Worm (Caenorhabditis elegans) whole organism, L1 larva: ENCODE results near the gene ptc-3.
"Not testable (repeated sequence)": the region's sequence is repeated elsewhere in the genome, so short reads cannot be mapped to it uniquely, and the experiment has no call there.

Source experiments
- C04F5.9 ChIP-seq: sonication (generic microtip); optimal IDR thresholded peaks from 2 replicates; lab custom pipeline; 2016; ENCODE audit warnings: missing genetic modification characterization, missing compliant biosample characterization
- C16A3.4 ChIP-seq: fragments of 150-350 bp; optimal IDR thresholded peaks from 2 replicates; lab custom pipeline; 2014; ENCODE audit warnings: missing biosample characterization, missing genetic modification characterization
- C34B4.2 ChIP-seq: sonication (generic microtip); optimal IDR thresholded peaks from 2 replicates; lab custom pipeline; 2017; ENCODE audit warnings: mild to moderate bottlenecking, missing genetic modification characterization, missing compliant biosample characterization
- F16B12.6 ChIP-seq: fragments of 150-350 bp; optimal IDR thresholded peaks from 2 replicates; lab custom pipeline; 2014; ENCODE audit warnings: missing biosample characterization, missing genetic modification characterization
- Y116A8C.19 ChIP-seq: sonication (generic microtip); optimal IDR thresholded peaks from 2 replicates; lab custom pipeline; 2016; ENCODE audit warnings: missing compliant biosample characterization, missing genetic modification characterization, borderline replicate concordance
- alr-1 ChIP-seq: fragments of 200-800 bp; sonication (Bioruptor generic); optimal IDR thresholded peaks from 2 replicates; lab custom pipeline; 2018; ENCODE audit warnings: borderline replicate concordance, mild to moderate bottlenecking, missing genetic modification characterization, missing compliant biosample characterization
- aly-2 ChIP-seq: fragments of 150-350 bp; optimal IDR thresholded peaks from 2 replicates; lab custom pipeline; 2014; ENCODE audit warnings: missing biosample characterization, missing genetic modification characterization
- ama-1 ChIP-seq: fragments of 150-350 bp; optimal IDR thresholded peaks from 2 replicates; lab custom pipeline; 2014
- blmp-1 ChIP-seq: fragments of 150-350 bp; optimal IDR thresholded peaks from 2 replicates; lab custom pipeline; 2014; ENCODE audit warnings: missing biosample characterization, missing genetic modification characterization
- ceh-63 ChIP-seq: fragments of 200-800 bp; sonication (Bioruptor generic); optimal IDR thresholded peaks from 2 replicates; lab custom pipeline; 2018; ENCODE audit warnings: mild to moderate bottlenecking, missing genetic modification characterization, missing compliant biosample characterization
- ceh-8 ChIP-seq: fragments of 200-800 bp; sonication (Bioruptor generic); optimal IDR thresholded peaks from 2 replicates; lab custom pipeline; 2018; ENCODE audit warnings: mild to moderate bottlenecking, missing genetic modification characterization, moderate library complexity, missing compliant biosample characterization
- ceh-82 ChIP-seq, 3 experiments: fragments of 150-350 bp in 1 of 3; sonication (generic microtip) in 2 of 3; optimal IDR thresholded peaks; 2 replicates each; lab custom pipeline; 2014 to 2017; ENCODE audit warnings: missing biosample characterization in 3 of 3, missing genetic modification characterization in 3 of 3
- ceh-88 ChIP-seq: fragments of 200-800 bp; sonication (Bioruptor generic); IDR thresholded peaks from 2 replicates; pipeline ENCODE4 v1.3.6; 2022; ENCODE audit warnings: missing genetic modification characterization, missing compliant biosample characterization
- ceh-90 ChIP-seq: sonication (generic microtip); optimal IDR thresholded peaks from 2 replicates; lab custom pipeline; 2016; ENCODE audit warnings: missing genetic modification characterization, missing compliant biosample characterization
- ces-1 ChIP-seq: fragments of 150-350 bp; optimal IDR thresholded peaks from 2 replicates; lab custom pipeline; 2014; ENCODE audit warnings: missing biosample characterization, missing genetic modification reagents, missing genetic modification characterization
- dpl-1 ChIP-seq, 3 experiments: fragments of 150-350 bp in 2 of 3; sonication (generic microtip) in 1 of 3; optimal IDR thresholded peaks; 2 replicates each; lab custom pipeline; 2014 to 2017; ENCODE audit warnings: missing biosample characterization in 3 of 3, missing genetic modification characterization in 3 of 3, missing genetic modification reagents in 3 of 3
- dsc-1 ChIP-seq: sonication (generic microtip); optimal IDR thresholded peaks from 2 replicates; lab custom pipeline; 2016; ENCODE audit warnings: mild to moderate bottlenecking, missing genetic modification characterization, missing compliant biosample characterization
- efl-3 ChIP-seq: fragments of 200-800 bp; sonication (Bioruptor generic); optimal IDR thresholded peaks from 2 replicates; lab custom pipeline; 2018; ENCODE audit warnings: mild to moderate bottlenecking, missing genetic modification characterization, missing compliant biosample characterization
- egl-13 ChIP-seq: sonication (generic microtip); optimal IDR thresholded peaks from 2 replicates; lab custom pipeline; 2016; ENCODE audit warnings: missing genotype, missing genetic modification reagents, missing genetic modification characterization, missing compliant biosample characterization
- egl-27 ChIP-seq, 2 experiments: fragments of 150-350 bp in 1 of 2; sonication (generic microtip); optimal IDR thresholded peaks; 3 replicates each; lab custom pipeline; 2017 to 2018; ENCODE audit warnings: missing biosample characterization in 2 of 2, missing genetic modification characterization in 2 of 2, missing genetic modification reagents in 2 of 2
- fkh-10 ChIP-seq: sonication (generic microtip); optimal IDR thresholded peaks from 2 replicates; lab custom pipeline; 2017; ENCODE audit warnings: missing biosample characterization, missing genetic modification reagents, missing genetic modification characterization
- fos-1 ChIP-seq: fragments of 150-350 bp; optimal IDR thresholded peaks from 2 replicates; lab custom pipeline; 2014; ENCODE audit warnings: missing biosample characterization, missing genetic modification characterization
- hlh-17 ChIP-seq: fragments of 200-800 bp; sonication (Bioruptor generic); optimal IDR thresholded peaks from 2 replicates; lab custom pipeline; 2018; ENCODE audit warnings: missing genetic modification characterization, mild to moderate bottlenecking, missing compliant biosample characterization, moderate library complexity, borderline replicate concordance
- hpl-2 ChIP-seq: fragments of 150-350 bp; optimal IDR thresholded peaks from 2 replicates; lab custom pipeline; 2014; ENCODE audit warnings: missing biosample characterization, missing genetic modification reagents, missing genetic modification characterization
- irx-1 ChIP-seq: sonication (generic microtip); optimal IDR thresholded peaks from 2 replicates; lab custom pipeline; 2016; ENCODE audit warnings: missing genetic modification characterization, missing compliant biosample characterization
- isw-1 ChIP-seq: fragments of 200-800 bp; sonication (Bioruptor generic); IDR thresholded peaks from 2 replicates; pipeline ENCODE4 v1.3.6; 2022; ENCODE audit warnings: missing genetic modification characterization, missing compliant biosample characterization
- jun-1 ChIP-seq: fragments of 150-350 bp; optimal IDR thresholded peaks from 2 replicates; lab custom pipeline; 2014; ENCODE audit warnings: missing biosample characterization, missing genetic modification reagents, missing genetic modification characterization
- lin-13 ChIP-seq: fragments of 150-350 bp; optimal IDR thresholded peaks from 2 replicates; lab custom pipeline; 2014; ENCODE audit warnings: missing biosample characterization, missing genetic modification reagents, missing genetic modification characterization
- lin-14 ChIP-seq: fragments of 200-800 bp; sonication (Bioruptor generic); optimal IDR thresholded peaks from 2 replicates; lab custom pipeline; 2018; ENCODE audit warnings: mild to moderate bottlenecking, missing genetic modification characterization, moderate library complexity, missing compliant biosample characterization
- lin-35 ChIP-seq, 2 experiments: fragments of 150-350 bp; optimal IDR thresholded peaks; 2 replicates each; lab custom pipeline; 2014; ENCODE audit warnings: missing biosample characterization in 2 of 2, missing genetic modification characterization in 2 of 2, missing genetic modification reagents in 2 of 2
- lin-39 ChIP-seq: fragments of 150-350 bp; optimal IDR thresholded peaks from 2 replicates; lab custom pipeline; 2014; ENCODE audit warnings: missing biosample characterization, missing genetic modification reagents, missing genetic modification characterization
- lir-3 ChIP-seq: sonication (generic microtip); optimal IDR thresholded peaks from 2 replicates; lab custom pipeline; 2016; ENCODE audit warnings: mild to moderate bottlenecking, missing genetic modification characterization, moderate library complexity, missing compliant biosample characterization; ENCODE audit not compliant: poor library complexity
- mdl-1 ChIP-seq, 2 experiments: fragments of 150-350 bp; optimal IDR thresholded peaks; 2 replicates each; lab custom pipeline; 2014 to 2017; ENCODE audit warnings: missing biosample characterization in 2 of 2, missing genetic modification characterization in 2 of 2, inconsistent platforms in 1 of 2
- mef-2 ChIP-seq: fragments of 150-350 bp; optimal IDR thresholded peaks from 2 replicates; lab custom pipeline; 2014; ENCODE audit warnings: missing biosample characterization, missing genetic modification characterization
- nhr-12 ChIP-seq: sonication (generic microtip); optimal IDR thresholded peaks from 2 replicates; lab custom pipeline; 2017; ENCODE audit warnings: missing biosample characterization, missing genetic modification characterization
- nhr-20 ChIP-seq: sonication (generic microtip); optimal IDR thresholded peaks from 2 replicates; lab custom pipeline; 2016; ENCODE audit warnings: mild to moderate bottlenecking, missing genetic modification characterization, missing compliant biosample characterization
- nhr-237 ChIP-seq: fragments of 150-350 bp; optimal IDR thresholded peaks from 2 replicates; lab custom pipeline; 2014; ENCODE audit warnings: missing biosample characterization, missing genetic modification characterization
- nhr-71 ChIP-seq: sonication (generic microtip); optimal IDR thresholded peaks from 2 replicates; lab custom pipeline; 2016; ENCODE audit warnings: mild to moderate bottlenecking, missing genetic modification characterization, moderate library complexity, missing compliant biosample characterization
- nhr-84 ChIP-seq: sonication (generic microtip); optimal IDR thresholded peaks from 2 replicates; lab custom pipeline; 2017; ENCODE audit warnings: missing biosample characterization, missing genetic modification characterization
- nhr-90 ChIP-seq: sonication (generic microtip); optimal IDR thresholded peaks from 2 replicates; lab custom pipeline; 2016; ENCODE audit warnings: mild to moderate bottlenecking, missing genetic modification characterization, missing compliant biosample characterization; ENCODE audit not compliant: poor library complexity
- rnt-1 ChIP-seq: sonication (generic microtip); optimal IDR thresholded peaks from 2 replicates; lab custom pipeline; 2016; ENCODE audit warnings: mild to moderate bottlenecking, missing genetic modification characterization, moderate library complexity, missing compliant biosample characterization
- tlp-1 ChIP-seq: fragments of 150-350 bp; optimal IDR thresholded peaks from 2 replicates; lab custom pipeline; 2014; ENCODE audit warnings: missing biosample characterization, missing genetic modification characterization
- unc-130 ChIP-seq: fragments of 150-350 bp; optimal IDR thresholded peaks from 2 replicates; lab custom pipeline; 2017; ENCODE audit warnings: missing biosample characterization, missing genetic modification characterization, inconsistent platforms
- unc-30 ChIP-seq: sonication (generic microtip); optimal IDR thresholded peaks from 2 replicates; lab custom pipeline; 2017; ENCODE audit warnings: missing biosample characterization, missing genetic modification characterization
- unc-62 ChIP-seq: fragments of 150-350 bp; optimal IDR thresholded peaks from 2 replicates; lab custom pipeline; 2014; ENCODE audit warnings: missing biosample characterization, missing genetic modification reagents, missing genetic modification characterization
- unc-86 ChIP-seq: sonication (generic microtip); optimal IDR thresholded peaks from 2 replicates; lab custom pipeline; 2016; ENCODE audit warnings: missing genetic modification characterization, missing compliant biosample characterization
- ztf-4 ChIP-seq: fragments of 150-350 bp; optimal IDR thresholded peaks from 2 replicates; lab custom pipeline; 2014; ENCODE audit warnings: missing biosample characterization, missing genetic modification characterization

The ptc-3 gene

DNA sequence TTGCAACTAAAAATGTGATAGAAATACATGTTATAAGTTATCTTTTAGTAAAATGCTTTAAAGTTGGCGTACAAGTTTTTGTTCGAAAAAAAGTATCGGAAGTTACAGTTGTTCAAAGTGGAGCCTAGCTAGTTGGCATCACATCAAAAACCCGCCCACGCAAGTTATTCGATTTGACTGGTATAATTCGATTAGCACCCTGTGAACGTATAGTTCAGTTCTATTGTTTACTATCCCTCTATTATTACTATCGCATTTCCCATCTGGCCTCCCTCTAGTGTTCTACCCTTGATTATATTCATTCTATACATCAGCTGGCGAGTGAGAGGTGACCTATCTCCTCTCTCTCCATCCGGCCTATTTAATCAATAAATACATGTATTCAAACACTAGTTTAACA, 13.4 kb downstream of the ptc-3 start, which contains the start of gene Y110A2AL.4:
TSS of gene Y110A2AL.4 (plus strand) at position 301 of the 400 bp plus-strand sequence.
- TF ChIP-seq lir-3 (tag; lab: Kevin White, UChicago); egl-27 (tag; optimal IDR thresholded peaks at IDR 0.05; lab: Kevin White, UChicago); C16A3.4 (tag; lab: Kevin White, UChicago): not testable (repeated sequence)

- no peak for TF ChIP-seq unc-62 (GFP tag; lab: Kevin White, UChicago)
- no peak for TF ChIP-seq ama-1 (lab: Kevin White, UChicago)
- TF ChIP-seq, all 84 proteins: peak for 0
Observed at ce11 chrII:2836853-2837252, 15.5 kb downstream of the ptc-3 start, which contains the start of gene K12H6.7. Gene K12H6.7 (minus strand): TSS chrII:2836953.

DNA sequence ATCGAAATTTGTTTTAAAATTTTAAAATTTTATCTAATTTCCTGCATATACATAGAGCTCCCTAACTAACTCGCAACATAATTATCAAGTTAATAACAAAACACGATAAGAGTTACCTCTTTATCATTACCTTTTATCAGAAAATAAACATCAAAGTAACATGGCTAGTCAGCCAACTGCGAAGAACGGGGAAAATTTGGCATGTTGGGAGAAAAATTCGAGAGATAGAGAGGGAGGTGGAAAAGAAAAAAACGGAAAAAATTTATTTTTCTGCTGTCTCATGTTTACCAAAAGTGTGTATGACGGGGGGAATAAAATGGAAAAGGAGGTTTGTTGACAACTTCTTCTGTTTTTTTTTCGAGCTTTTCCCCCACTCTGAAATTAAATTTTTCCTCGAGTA, 18.3 kb downstream of the ptc-3 start:
- TF ChIP-seq nhr-20 (tag; lab: Kevin White, UChicago) (peak; percentile 20), C04F5.9 (no peak), nhr-90 (tag; lab: Kevin White, UChicago) (no peak), C34B4.2 (tag; lab: Kevin White, UChicago) (no peak), jun-1 (tag; lab: Kevin White, UChicago) (no peak), hpl-2 (GFP tag; lab: Kevin White, UChicago) (no peak), nhr-84 (no peak), efl-3 (no peak), irx-1 (tag; lab: Kevin White, UChicago) (no peak), lin-14 (GFP tag; lab: Kevin White, UChicago) (no peak), egl-13 (tag; lab: Kevin White, UChicago) (no peak), Y116A8C.19 (tag; lab: Kevin White, UChicago) (no peak), nhr-237 (tag; lab: Kevin White, UChicago) (no peak), hlh-17 (GFP tag; lab: Kevin White, UChicago) (no peak), alr-1 (tag; lab: Kevin White, UChicago) (no peak), blmp-1 (tag; lab: Kevin White, UChicago) (peak; percentile 0), isw-1 (no peak), ceh-82 (tag; optimal IDR thresholded peaks at IDR 0.05; lab: Kevin White, UChicago) (no peak), fkh-10 (GFP tag; lab: Kevin White, UChicago) (no peak), ceh-90 (tag; lab: Kevin White, UChicago) (no peak), aly-2 (tag; lab: Kevin White, UChicago) (no peak), nhr-71 (tag; lab: Kevin White, UChicago) (no peak), unc-62 (GFP tag; lab: Kevin White, UChicago) (no peak), fos-1 (tag; lab: Kevin White, UChicago) (no peak), ceh-8 (no peak), unc-130 (no peak), lin-13 (GFP tag; lab: Kevin White, UChicago) (no peak), ceh-88 (GFP tag; lab: Robert Waterston, UW) (no peak), nhr-12 (no peak), mdl-1 (tag; optimal IDR thresholded peaks at IDR 0.05; lab: Kevin White, UChicago) (no peak), F16B12.6 (tag; lab: Kevin White, UChicago) (no peak), lin-39 (tag; lab: Kevin White, UChicago) (no peak), C16A3.4 (tag; lab: Kevin White, UChicago) (no peak), ceh-63 (GFP tag; lab: Kevin White, UChicago) (no peak), ama-1 (lab: Kevin White, UChicago) (no peak), dpl-1 (GFP tag; optimal IDR thresholded peaks at IDR 0.05; lab: Kevin White, UChicago) (peak in 1 of 3 experiments; percentile 4), unc-86 (tag; lab: Kevin White, UChicago) (no peak), egl-27 (tag; optimal IDR thresholded peaks at IDR 0.05; lab: Kevin White, UChicago) (no peak), rnt-1 (tag; lab: Kevin White, UChicago) (no peak), tlp-1 (tag; lab: Kevin White, UChicago) (no peak), unc-30 (tag; lab: Kevin White, UChicago) (no peak), lin-35 (GFP tag; optimal IDR thresholded peaks at IDR 0.05; lab: Kevin White, UChicago) (peak in 1 of 2 experiments; percentile 44), ces-1 (GFP tag; lab: Kevin White, UChicago) (no peak), ztf-4 (no peak), dsc-1 (tag; lab: Kevin White, UChicago) (no peak), mef-2 (tag; lab: Kevin White, UChicago) (no peak)
